Fruit fly (Drosophila melanogaster) whole organism, embryonic: Measurements from ENCODE around the gene mRpL19.

Source experiments
- ATbp ChIP-seq: fragments of 200-800 bp; sonication (Bioruptor generic); optimal IDR thresholded peaks from 2 replicates; lab custom pipeline; 2017; ENCODE audit warnings: missing biosample characterization, mild to moderate bottlenecking, missing genetic modification characterization, missing genetic modification reagents
- Atf6 ChIP-seq: fragments of 200-800 bp; sonication (Bioruptor generic); IDR thresholded peaks from 2 replicates; pipeline ENCODE4 v1.3.6; 2022; ENCODE audit warnings: missing biosample characterization, missing genetic modification characterization
- B-H1 ChIP-seq: fragments of 200-800 bp; sonication (Bioruptor generic); IDR thresholded peaks from 3 replicates; pipeline ENCODE4 v1.3.6; 2022; ENCODE audit warnings: missing biosample characterization, missing genetic modification characterization
- CG10654 ChIP-seq: fragments of 200-800 bp; sonication (Bioruptor generic); optimal IDR thresholded peaks from 2 replicates; lab custom pipeline; 2016; ENCODE audit warnings: missing biosample characterization, missing genetic modification characterization
- CG10979 ChIP-seq: fragments of 200-800 bp; sonication (Bioruptor generic); optimal IDR thresholded peaks from 2 replicates; lab custom pipeline; 2018; ENCODE audit warnings: missing biosample characterization, mild to moderate bottlenecking, missing genetic modification characterization, moderate library complexity
- CG11723 ChIP-seq: fragments of 200-800 bp; sonication (Bioruptor generic); optimal IDR thresholded peaks from 2 replicates; lab custom pipeline; 2017; ENCODE audit warnings: missing biosample characterization, mild to moderate bottlenecking, missing genetic modification characterization
- CG12071 ChIP-seq: fragments of 200-800 bp; sonication (Bioruptor generic); optimal IDR thresholded peaks from 3 replicates; lab custom pipeline; 2018; ENCODE audit warnings: missing biosample characterization, mild to moderate bottlenecking, missing genetic modification characterization
- CG13123 ChIP-seq: fragments of 200-800 bp; sonication (Bioruptor generic); optimal IDR thresholded peaks from 2 replicates; lab custom pipeline; 2016; ENCODE audit warnings: missing biosample characterization, missing genetic modification characterization
- CG15514 ChIP-seq: fragments of 200-800 bp; sonication (Bioruptor generic); optimal IDR thresholded peaks from 3 replicates; lab custom pipeline; 2017; ENCODE audit warnings: missing biosample characterization, missing genetic modification characterization, mild to moderate bottlenecking, moderate library complexity, missing genetic modification reagents
- CG17829 ChIP-seq: fragments of 200-800 bp; optimal IDR thresholded peaks from 2 replicates; lab custom pipeline; 2019; ENCODE audit warnings: missing biosample characterization, mild to moderate bottlenecking, missing genetic modification characterization, moderate library complexity
- CG2712 ChIP-seq: fragments of 200-800 bp; optimal IDR thresholded peaks from 3 replicates; lab custom pipeline; 2019; ENCODE audit warnings: missing biosample characterization, mild to moderate bottlenecking, missing genetic modification characterization, moderate library complexity
- CG34422 ChIP-seq: fragments of 200-800 bp; sonication (Bioruptor generic); IDR thresholded peaks from 3 replicates; pipeline ENCODE4 v1.3.6; 2022; ENCODE audit warnings: missing biosample characterization, missing genetic modification characterization
- CG4424 ChIP-seq: fragments of 200-800 bp; sonication (Bioruptor generic); optimal IDR thresholded peaks from 3 replicates; lab custom pipeline; 2016; ENCODE audit warnings: missing biosample characterization, missing genetic modification characterization
- CG5245 ChIP-seq: fragments of 200-800 bp; sonication (Bioruptor generic); optimal IDR thresholded peaks from 3 replicates; lab custom pipeline; 2016; ENCODE audit warnings: missing biosample characterization, missing genetic modification characterization
- CG8944 ChIP-seq: fragments of 200-800 bp; sonication (Bioruptor generic); optimal IDR thresholded peaks from 3 replicates; lab custom pipeline; 2016; ENCODE audit warnings: missing biosample characterization, missing genetic modification characterization
- CG9437 ChIP-seq: fragments of 200-800 bp; sonication (Bioruptor generic); optimal IDR thresholded peaks from 2 replicates; lab custom pipeline; 2018; ENCODE audit warnings: missing biosample characterization, mild to moderate bottlenecking, missing genetic modification characterization
- CG9797 ChIP-seq: fragments of 200-800 bp; sonication (Bioruptor generic); optimal IDR thresholded peaks from 3 replicates; lab custom pipeline; 2018; ENCODE audit warnings: missing biosample characterization, mild to moderate bottlenecking, missing genetic modification characterization
- Doc2 ChIP-seq: fragments of 200-800 bp; sonication (Bioruptor generic); IDR thresholded peaks from 2 replicates; pipeline ENCODE4 v1.3.6; 2022; ENCODE audit warnings: missing biosample characterization, missing genetic modification characterization
- Ets65A ChIP-seq: fragments of 200-800 bp; sonication (Bioruptor generic); peaks from one replicate; lab custom pipeline; 2016; ENCODE audit warnings: missing biosample characterization, missing genetic modification characterization
- HLH3B ChIP-seq: fragments of 200-800 bp; sonication (Bioruptor generic); IDR thresholded peaks from 2 replicates; pipeline ENCODE4 v1.3.6; 2022; ENCODE audit warnings: missing biosample characterization, missing genetic modification characterization
- Jarid2 ChIP-seq: fragments of 200-800 bp; sonication (Bioruptor generic); optimal IDR thresholded peaks from 3 replicates; lab custom pipeline; 2017; ENCODE audit warnings: mild to moderate bottlenecking, missing biosample characterization, missing genetic modification reagents, missing genetic modification characterization
- Lhr ChIP-seq: fragments of 200-800 bp; sonication (Bioruptor generic); optimal IDR thresholded peaks from 3 replicates; lab custom pipeline; 2017; ENCODE audit warnings: mild to moderate bottlenecking, missing biosample characterization, missing genetic modification reagents, missing genetic modification characterization
- MBD-R2 ChIP-seq: fragments of 200-800 bp; sonication (Bioruptor generic); IDR thresholded peaks from 2 replicates; pipeline ENCODE4 v1.3.6; 2022; ENCODE audit warnings: missing biosample characterization, missing genetic modification characterization
- NK7.1 ChIP-seq: fragments of 200-800 bp; sonication (Bioruptor generic); optimal IDR thresholded peaks from 3 replicates; lab custom pipeline; 2016; ENCODE audit warnings: missing biosample characterization, missing genetic modification characterization
- Poxn ChIP-seq: fragments of 200-800 bp; sonication (Bioruptor generic); IDR thresholded peaks from 2 replicates; pipeline ENCODE4 v1.3.6; 2022; ENCODE audit warnings: missing biosample characterization, missing genetic modification characterization
- TFAM ChIP-seq: fragments of 200-800 bp; sonication (Bioruptor generic); optimal IDR thresholded peaks from 2 replicates; lab custom pipeline; 2017; ENCODE audit warnings: missing biosample characterization, missing genetic modification characterization, inconsistent platforms
- Usf ChIP-seq: fragments of 200-800 bp; sonication (Bioruptor generic); optimal IDR thresholded peaks from 2 replicates; lab custom pipeline; 2017; ENCODE audit warnings: missing genotype, missing biosample characterization, missing genetic modification characterization
- YL-1 ChIP-seq: fragments of 200-800 bp; sonication (Bioruptor generic); optimal IDR thresholded peaks from 3 replicates; lab custom pipeline; 2017; ENCODE audit warnings: missing biosample characterization, mild to moderate bottlenecking, missing genetic modification characterization
- bcd ChIP-seq: fragments of 200-800 bp; sonication (Bioruptor generic); optimal IDR thresholded peaks from 2 replicates; lab custom pipeline; 2017; ENCODE audit warnings: missing biosample characterization, mild to moderate bottlenecking, missing genetic modification characterization
- cad ChIP-seq: fragments of >200 bp; optimal IDR thresholded peaks from 2 replicates; lab custom pipeline; 2017; ENCODE audit warnings: missing biosample characterization, missing genetic modification characterization
- dmrt11E ChIP-seq: fragments of 200-800 bp; sonication (Bioruptor generic); optimal IDR thresholded peaks from 3 replicates; lab custom pipeline; 2018; ENCODE audit warnings: missing biosample characterization, mild to moderate bottlenecking, missing genetic modification characterization, moderate library complexity
- ewg ChIP-seq: fragments of 200-800 bp; sonication (Bioruptor generic); optimal IDR thresholded peaks from 3 replicates; lab custom pipeline; 2017; ENCODE audit warnings: mild to moderate bottlenecking, missing biosample characterization, missing genetic modification reagents, missing genetic modification characterization
- fd64A ChIP-seq: fragments of 200-800 bp; sonication (Bioruptor generic); optimal IDR thresholded peaks from 3 replicates; lab custom pipeline; 2018; ENCODE audit warnings: missing biosample characterization, mild to moderate bottlenecking, missing genetic modification characterization
- fu2 ChIP-seq: fragments of 200-800 bp; sonication (Bioruptor generic); optimal IDR thresholded peaks from 2 replicates; lab custom pipeline; 2016; ENCODE audit warnings: missing biosample characterization, missing genetic modification characterization
- gcm ChIP-seq: fragments of 200-800 bp; sonication (Bioruptor generic); optimal IDR thresholded peaks from 2 replicates; lab custom pipeline; 2019; ENCODE audit warnings: missing biosample characterization, mild to moderate bottlenecking, missing genetic modification characterization, moderate library complexity
- gem ChIP-seq: fragments of 200-800 bp; sonication (Bioruptor generic); optimal IDR thresholded peaks from 2 replicates; lab custom pipeline; 2019; ENCODE audit warnings: missing biosample characterization, mild to moderate bottlenecking, missing genetic modification characterization, moderate library complexity
- grn ChIP-seq: fragments of 200-800 bp; sonication (Bioruptor generic); optimal IDR thresholded peaks from 3 replicates; lab custom pipeline; 2017; ENCODE audit warnings: missing biosample characterization, missing genetic modification characterization
- gt ChIP-seq: fragments of 200-800 bp; sonication (Bioruptor generic); IDR thresholded peaks from 2 replicates; pipeline ENCODE4 v1.3.6; 2022; ENCODE audit warnings: missing biosample characterization, missing genetic modification characterization
- hb ChIP-seq: fragments of 200-800 bp; sonication (Bioruptor generic); IDR thresholded peaks from 3 replicates; pipeline ENCODE4 v1.3.6; 2022; ENCODE audit warnings: missing biosample characterization, missing genetic modification characterization; ENCODE audit not compliant: partially characterized antibody
- her ChIP-seq: fragments of 200-800 bp; sonication (Bioruptor generic); optimal IDR thresholded peaks from 2 replicates; lab custom pipeline; 2016; ENCODE audit warnings: missing biosample characterization, missing genetic modification characterization
- insv ChIP-seq, 2 experiments: fragments of 200-800 bp; sonication (Bioruptor generic); optimal IDR thresholded peaks; 3 replicates each; lab custom pipeline; 2016 to 2018; ENCODE audit warnings: missing biosample characterization in 2 of 2, missing genetic modification characterization in 2 of 2
- lmd ChIP-seq: fragments of 200-800 bp; sonication (Bioruptor generic); IDR thresholded peaks from 2 replicates; pipeline ENCODE4 v1.3.6; 2022; ENCODE audit warnings: missing biosample characterization, missing genetic modification characterization
- nerfin-1 ChIP-seq: fragments of 200-800 bp; sonication (Bioruptor generic); optimal IDR thresholded peaks from 3 replicates; lab custom pipeline; 2019; ENCODE audit warnings: missing biosample characterization, mild to moderate bottlenecking, missing genetic modification characterization, moderate library complexity
- oc ChIP-seq: fragments of 200-800 bp; sonication (Bioruptor generic); optimal IDR thresholded peaks from 2 replicates; lab custom pipeline; 2018; ENCODE audit warnings: missing biosample characterization, mild to moderate bottlenecking, missing genetic modification characterization, moderate library complexity
- odd ChIP-seq: fragments of 200-800 bp; sonication (Bioruptor generic); optimal IDR thresholded peaks from 2 replicates; lab custom pipeline; 2017; ENCODE audit warnings: missing biosample characterization, mild to moderate bottlenecking, missing genetic modification characterization
- pan ChIP-seq, 4 experiments: fragments of >200 bp in 3 of 4; fragments of 200-800 bp in 1 of 4; sonication (Bioruptor generic) in 1 of 4; optimal IDR thresholded peaks in 3 of 4; IDR thresholded peaks in 1 of 4; 2 replicates each; pipeline versions ENCODE4 v1.3.6 to Lab custom; 2017 to 2022; ENCODE audit warnings: missing biosample characterization in 2 of 4, missing genetic modification characterization in 2 of 4, mixed read lengths in 1 of 4
- peb ChIP-seq: fragments of 200-800 bp; sonication (Bioruptor generic); IDR thresholded peaks from 2 replicates; pipeline ENCODE4 v1.3.6; 2022; ENCODE audit warnings: missing biosample characterization, missing genetic modification characterization
- sd ChIP-seq: fragments of 200-800 bp; sonication (Bioruptor generic); optimal IDR thresholded peaks from 3 replicates; lab custom pipeline; 2018; ENCODE audit warnings: missing biosample characterization, mild to moderate bottlenecking, missing genetic modification characterization, moderate library complexity
- ssp ChIP-seq: fragments of 200-800 bp; sonication (Bioruptor generic); IDR thresholded peaks from 2 replicates; pipeline ENCODE4 v1.3.6; 2022; ENCODE audit warnings: missing biosample characterization, missing genetic modification characterization
- tgo ChIP-seq: fragments of 200-800 bp; sonication (Bioruptor generic); IDR thresholded peaks from 3 replicates; pipeline ENCODE4 v1.3.6; 2022; ENCODE audit warnings: missing biosample characterization, missing genetic modification characterization
- wor ChIP-seq: fragments of 200-800 bp; sonication (Bioruptor generic); IDR thresholded peaks from 2 replicates; pipeline ENCODE4 v1.3.6; 2022; ENCODE audit warnings: missing biosample characterization, missing genetic modification characterization

Gene mRpL19

DNA sequence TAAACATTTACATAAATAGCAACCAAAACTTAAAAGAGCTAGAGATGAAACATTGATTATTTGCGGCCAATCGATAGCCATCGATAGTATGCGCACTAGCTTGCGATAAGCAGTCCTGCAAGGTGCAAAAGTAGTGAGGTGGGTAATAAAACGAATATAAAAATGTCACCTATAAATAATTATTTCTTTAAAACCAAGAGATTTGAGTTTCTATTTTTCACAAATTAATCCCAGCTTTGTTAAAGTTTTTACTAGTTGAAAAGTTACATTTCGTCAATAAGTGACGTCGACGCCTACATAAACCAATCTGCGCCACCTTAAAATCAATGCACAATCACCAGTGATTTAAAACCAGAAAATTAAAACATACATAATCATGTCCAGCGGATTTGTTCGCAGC lies 23.2 kb upstream of the mRpL19 start, which contains the start of the genes Mkk4 and SLIRP2 (continued):
- TF ChIP-seq NK7.1 (GFP tag; lab: Kevin White, UChicago) (peak; percentile 98), fd64A (peak; percentile 92), fu2 (GFP tag; lab: Kevin White, UChicago) (peak; percentile 99), odd (GFP tag; lab: Kevin White, UChicago) (peak; percentile 98), gem (tag; lab: Kevin White, UChicago) (peak; percentile 100), ATbp (peak; percentile 97), Usf (GFP tag; lab: Kevin White, UChicago) (peak; percentile 98), her (GFP tag; lab: Kevin White, UChicago) (peak; percentile 96), cad (GFP tag; lab: Kevin White, UChicago) (no peak), CG9437 (peak; percentile 95), Atf6 (GFP tag; lab: Robert Waterston, UW) (peak; percentile 99), ssp (GFP tag; lab: Robert Waterston, UW) (peak; percentile 94), CG34422 (GFP tag; lab: Robert Waterston, UW) (peak; percentile 99), Ets65A (peak; percentile 100), CG13123 (GFP tag; lab: Kevin White, UChicago) (peak; percentile 98), Doc2 (GFP tag; lab: Robert Waterston, UW) (peak; percentile 96), CG17829 (tag; lab: Kevin White, UChicago) (peak; percentile 99), YL-1 (GFP tag; lab: Kevin White, UChicago) (peak; percentile 98), pan (optimal IDR thresholded peaks at IDR 0.05; lab: Kevin White, UChicago) (no peak), pan (GFP tag; optimal IDR thresholded peaks at IDR 0.05 in 1 of 2, IDR thresholded peaks at IDR 0.05 in 1 of 2) (peak in 1 of 2 experiments; percentile 99), bcd (GFP tag; lab: Kevin White, UChicago) (peak; percentile 99), lmd (GFP tag; lab: Robert Waterston, UW) (peak; percentile 99), CG12071 (GFP tag; lab: Kevin White, UChicago) (peak; percentile 97), Jarid2 (GFP tag; lab: Kevin White, UChicago) (peak; percentile 91), grn (GFP tag; lab: Kevin White, UChicago) (peak; percentile 91), CG11723 (GFP tag; lab: Kevin White, UChicago) (peak; percentile 98), CG10979 (tag; lab: Kevin White, UChicago) (peak; percentile 98), hb (GFP tag; lab: Robert Waterston, UW) (peak; percentile 91), sd (tag; lab: Kevin White, UChicago) (peak; percentile 95), CG2712 (peak; percentile 99), wor (peak; percentile 98), MBD-R2 (peak; percentile 100), CG8944 (GFP tag; lab: Kevin White, UChicago) (peak; percentile 99), peb (peak; percentile 98), HLH3B (peak; percentile 99), CG9797 (GFP tag; lab: Kevin White, UChicago) (peak; percentile 64), gt (GFP tag; lab: Robert Waterston, UW) (peak; percentile 98), B-H1 (GFP tag; lab: Robert Waterston, UW) (peak; percentile 98), Lhr (GFP tag; lab: Kevin White, UChicago) (peak; percentile 97), tgo (peak; percentile 99), CG15514 (GFP tag; lab: Kevin White, UChicago) (peak; percentile 95), ewg (GFP tag; lab: Kevin White, UChicago) (peak; percentile 98), oc (tag; lab: Kevin White, UChicago) (peak; percentile 99), CG4424 (peak; percentile 99), CG10654 (GFP tag; lab: Kevin White, UChicago) (peak; percentile 99), gcm (peak; percentile 99), insv (GFP tag; optimal IDR thresholded peaks at IDR 0.05; lab: Kevin White, UChicago) (peak; percentile 29 to 81), TFAM (GFP tag; lab: Kevin White, UChicago) (peak; percentile 93), dmrt11E (peak; percentile 99), nerfin-1 (tag; lab: Kevin White, UChicago) (peak; percentile 97), CG5245 (GFP tag; lab: Kevin White, UChicago) (peak; percentile 99), Poxn (GFP tag; lab: Robert Waterston, UW) (peak; percentile 97)
